Fruit fly (Drosophila melanogaster) whole organism, prepupa: ENCODE data around the gene miple1.

Experiments
- Blimp-1 ChIP-seq: fragments of 200-800 bp; sonication (Bioruptor generic); optimal IDR thresholded peaks from 3 replicates; lab custom pipeline; 2017; ENCODE audit warnings: missing biosample characterization, missing genetic modification characterization, mild to moderate bottlenecking, moderate library complexity, missing genetic modification reagents
- CG11294 ChIP-seq: fragments of 200-800 bp; sonication (Bioruptor generic); IDR thresholded peaks from 2 replicates; pipeline ENCODE4 v1.3.6; 2022; ENCODE audit warnings: missing biosample characterization, missing genetic modification characterization
- CG11762 ChIP-seq: fragments of 200-800 bp; sonication (Bioruptor generic); optimal IDR thresholded peaks from 3 replicates; lab custom pipeline; 2016; ENCODE audit warnings: missing biosample characterization, missing genetic modification characterization; ENCODE audit not compliant: insufficient read depth
- CG11902 ChIP-seq: fragments of 200-800 bp; sonication (Bioruptor generic); optimal IDR thresholded peaks from 3 replicates; lab custom pipeline; 2016; ENCODE audit warnings: missing biosample characterization, missing genetic modification characterization
- CG15336 ChIP-seq: fragments of 200-800 bp; sonication (Bioruptor generic); IDR thresholded peaks from 2 replicates; pipeline ENCODE4 v1.3.6; 2022; ENCODE audit warnings: missing biosample characterization, missing genetic modification characterization
- CG1621 ChIP-seq: fragments of 200-800 bp; sonication (Bioruptor generic); optimal IDR thresholded peaks from 3 replicates; lab custom pipeline; 2018; ENCODE audit warnings: missing biosample characterization, mild to moderate bottlenecking, missing genetic modification characterization
- CG16779 ChIP-seq: fragments of 200-800 bp; sonication (Bioruptor generic); optimal IDR thresholded peaks from 3 replicates; lab custom pipeline; 2017; ENCODE audit warnings: missing biosample characterization, mild to moderate bottlenecking, missing genetic modification characterization
- CG3032 ChIP-seq: fragments of 200-800 bp; optimal IDR thresholded peaks from 2 replicates; lab custom pipeline; 2019; ENCODE audit warnings: missing biosample characterization, mild to moderate bottlenecking, missing genetic modification characterization, moderate library complexity
- CG31627 ChIP-seq: fragments of 200-800 bp; sonication (Bioruptor generic); optimal IDR thresholded peaks from 3 replicates; lab custom pipeline; 2016; ENCODE audit warnings: missing biosample characterization, missing genetic modification characterization
- CG32006 ChIP-seq: fragments of 200-800 bp; sonication (Bioruptor generic); optimal IDR thresholded peaks from 3 replicates; lab custom pipeline; 2017; ENCODE audit warnings: missing biosample characterization, mild to moderate bottlenecking, missing genetic modification characterization
- CG3919 ChIP-seq: fragments of 200-800 bp; sonication (Bioruptor generic); optimal IDR thresholded peaks from 3 replicates; lab custom pipeline; 2016; ENCODE audit warnings: missing biosample characterization, missing genetic modification characterization
- CG6163 ChIP-seq: fragments of 200-800 bp; sonication (Bioruptor generic); IDR thresholded peaks from 3 replicates; pipeline ENCODE4 v1.3.6; 2022; ENCODE audit warnings: missing biosample characterization, missing genetic modification characterization
- CG6276 ChIP-seq: fragments of 200-800 bp; sonication (Bioruptor generic); optimal IDR thresholded peaks from 2 replicates; lab custom pipeline; 2017; ENCODE audit warnings: missing biosample characterization, mild to moderate bottlenecking, missing genetic modification characterization
- CG6792 ChIP-seq: fragments of 200-800 bp; sonication (Bioruptor generic); optimal IDR thresholded peaks from 3 replicates; lab custom pipeline; 2016; ENCODE audit warnings: missing biosample characterization, missing genetic modification characterization
- CG6808 ChIP-seq: fragments of 200-800 bp; sonication (Bioruptor generic); optimal IDR thresholded peaks from 3 replicates; lab custom pipeline; 2017; ENCODE audit warnings: missing biosample characterization, missing genetic modification characterization, mild to moderate bottlenecking, moderate library complexity, missing genetic modification reagents
- CG6854 ChIP-seq: fragments of 200-800 bp; sonication (Bioruptor generic); optimal IDR thresholded peaks from 2 replicates; lab custom pipeline; 2017; ENCODE audit warnings: missing biosample characterization, mild to moderate bottlenecking, missing genetic modification characterization
- CG8119 ChIP-seq: fragments of 200-800 bp; sonication (Bioruptor generic); IDR thresholded peaks from 3 replicates; pipeline ENCODE4 v1.3.6; 2022; ENCODE audit warnings: missing biosample characterization, missing genetic modification characterization
- Eip75B ChIP-seq: fragments of 200-800 bp; sonication (Bioruptor generic); optimal IDR thresholded peaks from 3 replicates; lab custom pipeline; 2016; ENCODE audit warnings: missing biosample characterization, missing genetic modification characterization
- Eip78C ChIP-seq: fragments of 200-800 bp; sonication (Bioruptor generic); peaks from one replicate; lab custom pipeline; 2016; ENCODE audit warnings: missing biosample characterization, missing genetic modification characterization
- Ets21C ChIP-seq: fragments of 200-800 bp; sonication (Bioruptor generic); optimal IDR thresholded peaks from 3 replicates; lab custom pipeline; 2016; ENCODE audit warnings: missing biosample characterization, missing genetic modification characterization
- Ets96B ChIP-seq: fragments of 200-800 bp; optimal IDR thresholded peaks from 2 replicates; lab custom pipeline; 2019; ENCODE audit warnings: missing biosample characterization, mild to moderate bottlenecking, missing genetic modification characterization, moderate library complexity
- Gug ChIP-seq: fragments of 200-800 bp; sonication (Bioruptor generic); IDR thresholded peaks from 2 replicates; pipeline ENCODE4 v1.3.6; 2022; ENCODE audit warnings: missing biosample characterization, missing genetic modification characterization
- Hr38 ChIP-seq: sonication (Bioruptor generic); optimal IDR thresholded peaks from 2 replicates; lab custom pipeline; 2016; ENCODE audit warnings: missing biosample characterization, missing genetic modification characterization
- Hr4 ChIP-seq: fragments of 200-800 bp; sonication (Bioruptor generic); optimal IDR thresholded peaks from 3 replicates; lab custom pipeline; 2016; ENCODE audit warnings: missing biosample characterization, missing genetic modification characterization
- Lpt ChIP-seq: fragments of 200-800 bp; sonication (Bioruptor generic); optimal IDR thresholded peaks from 3 replicates; lab custom pipeline; 2016; ENCODE audit warnings: missing biosample characterization, missing genetic modification characterization
- Met ChIP-seq: fragments of 200-800 bp; sonication (Bioruptor generic); optimal IDR thresholded peaks from 3 replicates; lab custom pipeline; 2016; ENCODE audit warnings: missing biosample characterization, missing genetic modification characterization
- Sox15 ChIP-seq: fragments of 200-800 bp; sonication (Bioruptor generic); optimal IDR thresholded peaks from 3 replicates; lab custom pipeline; 2016; ENCODE audit warnings: missing biosample characterization, missing genetic modification characterization
- acj6 ChIP-seq: fragments of 200-800 bp; sonication (Bioruptor generic); optimal IDR thresholded peaks from 3 replicates; lab custom pipeline; 2016; ENCODE audit warnings: missing biosample characterization, missing genetic modification characterization
- dac ChIP-seq: fragments of 200-800 bp; sonication (Bioruptor generic); optimal IDR thresholded peaks from 2 replicates; lab custom pipeline; 2017; ENCODE audit warnings: missing biosample characterization, mild to moderate bottlenecking, missing genetic modification characterization
- eg ChIP-seq: fragments of 200-800 bp; sonication (Bioruptor generic); IDR thresholded peaks from 3 replicates; pipeline ENCODE4 v1.3.6; 2022; ENCODE audit warnings: missing biosample characterization, missing genetic modification characterization
- esn ChIP-seq: fragments of 200-800 bp; sonication (Bioruptor generic); optimal IDR thresholded peaks from 2 replicates; lab custom pipeline; 2016; ENCODE audit warnings: missing biosample characterization, mild to moderate bottlenecking, missing genetic modification characterization, moderate library complexity
- fd85E ChIP-seq: fragments of 200-800 bp; sonication (Bioruptor generic); optimal IDR thresholded peaks from 3 replicates; lab custom pipeline; 2016; ENCODE audit warnings: missing biosample characterization, missing genetic modification characterization
- spab ChIP-seq: fragments of 200-800 bp; sonication (Bioruptor generic); optimal IDR thresholded peaks from 2 replicates; lab custom pipeline; 2017; ENCODE audit warnings: missing biosample characterization, mild to moderate bottlenecking, missing genetic modification characterization, missing genetic modification reagents
- ss ChIP-seq, 2 experiments: fragments of 200-800 bp; sonication (Bioruptor generic); optimal IDR thresholded peaks; 2 replicates in 1 of 2; 3 replicates in 1 of 2; lab custom pipeline; 2017 to 2018; ENCODE audit warnings: mild to moderate bottlenecking in 2 of 2, missing biosample characterization in 2 of 2, missing genetic modification characterization in 2 of 2, moderate library complexity in 1 of 2
- svp ChIP-seq: fragments of 200-800 bp; sonication (Bioruptor generic); peaks from one replicate; lab custom pipeline; 2016; ENCODE audit warnings: missing biosample characterization, missing genetic modification characterization
- topi ChIP-seq: fragments of 200-800 bp; sonication (Bioruptor generic); optimal IDR thresholded peaks from 3 replicates; lab custom pipeline; 2016; ENCODE audit warnings: missing biosample characterization, missing genetic modification characterization

Gene miple1

DNA sequence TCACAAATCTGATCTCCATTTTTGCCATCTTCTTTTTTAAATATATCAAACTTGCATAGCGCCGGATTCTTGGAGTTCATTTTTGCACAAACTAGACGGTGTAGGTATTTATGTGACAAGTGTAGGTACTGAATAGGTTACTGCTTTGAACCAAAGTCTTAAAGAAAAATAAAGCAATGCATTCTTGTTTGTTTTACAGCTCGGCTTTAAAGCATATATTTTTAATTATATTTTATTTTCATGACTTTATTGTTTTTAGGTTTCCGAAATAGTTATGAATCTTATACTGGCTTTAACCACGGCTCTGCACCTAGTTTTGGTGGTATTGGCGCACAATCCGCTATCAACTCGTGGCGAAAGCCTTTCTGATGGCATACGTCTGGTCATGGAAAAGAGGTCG lies 6.2 kb downstream of the miple1 start, which contains the start of gene CG32845:
TSS of gene CG32845 (minus strand) at position 101 of the 400 bp plus-strand sequence.
- TF ChIP-seq Sox15 (no peak), Ets96B (no peak)

DNA sequence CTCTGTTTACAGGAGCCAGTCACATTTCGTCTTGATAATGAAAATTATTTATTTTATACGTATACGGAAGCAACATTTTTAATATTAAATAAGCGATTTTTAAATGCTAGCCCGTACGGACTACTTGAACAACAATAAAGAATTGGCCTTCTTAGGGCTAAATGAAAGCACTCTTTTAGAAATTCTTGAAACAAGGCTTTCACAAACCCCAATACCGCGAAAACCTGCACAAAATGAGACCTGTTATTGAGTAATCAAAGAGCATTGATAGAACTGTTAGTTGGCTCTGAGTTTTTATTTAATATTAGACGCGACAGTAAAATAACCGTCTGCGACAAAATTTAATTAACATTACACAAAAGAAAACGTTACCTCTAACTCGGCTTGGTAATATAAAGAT lies 7.8 kb downstream of the miple1 start, which contains the start of gene ttm2:
TSS of gene ttm2 (plus strand) at position 301 of the 400 bp plus-strand sequence.
- no peak for TF ChIP-seq dac (GFP tag; lab: Kevin White, UChicago)
- TF ChIP-seq topi: no peak
- no peak for TF ChIP-seq Gug (GFP tag; lab: Robert Waterston, UW)
- no peak for TF ChIP-seq CG6792
- no peak for TF ChIP-seq Hr38
- TF ChIP-seq Met (GFP tag; lab: Kevin White, UChicago): no peak
- no peak for TF ChIP-seq CG1621
- TF ChIP-seq CG3032: no peak
- TF ChIP-seq CG6854 (GFP tag; lab: Kevin White, UChicago): no peak
- no peak for TF ChIP-seq Lpt (GFP tag; lab: Kevin White, UChicago)
- no peak for TF ChIP-seq Blimp-1
- no peak for TF ChIP-seq Ets96B
- no peak for TF ChIP-seq spab
- TF ChIP-seq, all 60 proteins: peak for 0

dm6 chr3L:276736-277487 lies 9.8 kb downstream of the miple1 start, which contains the start of gene RhoGEF3:
Gene RhoGEF3, plus strand, starts transcription at chr3L:277437.
- TF ChIP-seq Ets96B (no peak), CG6808 (no peak), Ets21C (GFP tag; lab: Kevin White, UChicago) (no peak), CG6276 (GFP tag; lab: Kevin White, UChicago) (no peak), Blimp-1 (no peak), esn (GFP tag; lab: Kevin White, UChicago) (no peak), acj6 (GFP tag; lab: Kevin White, UChicago) (no peak), CG11902 (GFP tag; lab: Kevin White, UChicago) (no peak), Eip75B (GFP tag; lab: Kevin White, UChicago) (no peak), ss (GFP tag; optimal IDR thresholded peaks at IDR 0.05; lab: Kevin White, UChicago) (no peak), dac (GFP tag; lab: Kevin White, UChicago) (no peak), CG11294 (no peak), Met (GFP tag; lab: Kevin White, UChicago) (no peak), fd85E (GFP tag; lab: Kevin White, UChicago) (no peak), Hr38 (no peak)

DNA sequence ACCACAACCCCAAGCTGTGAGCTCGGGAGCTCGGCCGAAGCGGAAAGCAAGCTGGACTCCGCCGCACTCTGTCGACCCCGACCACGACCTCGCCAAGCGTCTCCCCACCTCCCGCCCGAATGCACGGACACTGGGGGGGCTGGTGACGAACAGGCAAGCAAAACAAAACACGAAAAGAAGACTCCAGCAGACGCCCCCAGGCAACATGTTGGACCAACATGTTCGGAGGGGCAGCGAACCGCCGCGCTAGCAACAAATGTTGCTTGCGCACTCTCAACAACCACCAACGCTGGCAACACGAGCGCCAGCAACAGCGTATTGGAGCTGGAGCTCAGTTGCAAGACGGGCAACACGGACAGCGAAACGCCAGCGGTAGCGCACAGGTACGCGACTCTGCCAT lies 15.2 kb downstream of the miple1 start:
- peak; percentile 53; the same call in 1 of the 2 replicates for TF ChIP-seq CG15336 (GFP tag; lab: Robert Waterston, UW)
- TF ChIP-seq CG3919 (GFP tag; lab: Kevin White, UChicago): peak; percentile 1
- TF ChIP-seq CG6163 (GFP tag; lab: Robert Waterston, UW): peak; percentile 68; the same call in 2 of the 3 replicates
- peak; percentile 40; the same call in 1 of the 3 replicates for TF ChIP-seq eg
- TF ChIP-seq svp (GFP tag; lab: Kevin White, UChicago): peak; percentile 82
- peak; percentile 77 for TF ChIP-seq CG1621
- no peak for TF ChIP-seq Eip78C (GFP tag; lab: Kevin White, UChicago)
- no peak for TF ChIP-seq Hr4 (GFP tag; lab: Kevin White, UChicago)
- TF ChIP-seq CG8119 (GFP tag; lab: Robert Waterston, UW): peak; percentile 28; the same call in 1 of the 3 replicates
- TF ChIP-seq CG11762 (GFP tag; lab: Kevin White, UChicago): no peak
- peak in 1 of 2 experiments; percentile 19 for TF ChIP-seq ss (GFP tag; optimal IDR thresholded peaks at IDR 0.05; lab: Kevin White, UChicago)
- TF ChIP-seq acj6 (GFP tag; lab: Kevin White, UChicago): no peak
- no peak for TF ChIP-seq CG31627
- TF ChIP-seq CG6854 (GFP tag; lab: Kevin White, UChicago): peak; percentile 45
- no peak for TF ChIP-seq CG16779
- no peak for TF ChIP-seq CG32006 (GFP tag; lab: Kevin White, UChicago)
